Worm (Caenorhabditis elegans) whole organism, young adult: Measurements from ENCODE around the gene rps-14.

Source experiments
- B0336.3 ChIP-seq: fragments of 200-800 bp; sonication (Bioruptor generic); IDR thresholded peaks from 2 replicates; pipeline ENCODE4 v1.3.6; 2022; ENCODE audit warnings: missing genetic modification characterization, missing compliant biosample characterization
- F22D6.2 ChIP-seq: sonication (generic microtip); optimal IDR thresholded peaks from 2 replicates; lab custom pipeline; 2016; ENCODE audit warnings: mild to moderate bottlenecking, missing genetic modification characterization, missing compliant biosample characterization
- F52B5.7 ChIP-seq: sonication (generic microtip); optimal IDR thresholded peaks from 2 replicates; lab custom pipeline; 2016; ENCODE audit warnings: mild to moderate bottlenecking, missing genetic modification characterization, missing compliant biosample characterization
- ZK185.1 ChIP-seq: sonication (generic microtip); optimal IDR thresholded peaks from 2 replicates; lab custom pipeline; 2016; ENCODE audit warnings: mild to moderate bottlenecking, missing genetic modification characterization, missing compliant biosample characterization; ENCODE audit not compliant: poor library complexity, severe bottlenecking
- ama-1 ChIP-seq, 3 experiments: fragments of 150-350 bp in 1 of 3; sonication (generic microtip) in 2 of 3; optimal IDR thresholded peaks; 2 replicates each; lab custom pipeline; 2014 to 2018; ENCODE audit warnings: missing biosample characterization in 2 of 3, missing genetic modification characterization in 2 of 3, missing genetic modification reagents in 2 of 3
- aptf-3 ChIP-seq: fragments of 200-800 bp; sonication (Bioruptor generic); IDR thresholded peaks from 2 replicates; pipeline ENCODE4 v1.3.6; 2022; ENCODE audit warnings: missing genetic modification characterization, missing compliant biosample characterization
- attf-6 ChIP-seq: fragments of 200-800 bp; sonication (Bioruptor generic); IDR thresholded peaks from 2 replicates; pipeline ENCODE4 v1.3.6; 2022; ENCODE audit warnings: missing genetic modification reagents, missing genetic modification characterization, missing compliant biosample characterization
- cebp-1 ChIP-seq, 2 experiments: fragments of 200-800 bp in 1 of 2; sonication (Bioruptor generic) in 1 of 2; sonication (generic microtip) in 1 of 2; IDR thresholded peaks in 1 of 2; optimal IDR thresholded peaks in 1 of 2; 2 replicates each; pipeline versions ENCODE4 v1.3.6 to Lab custom; 2017 to 2022; ENCODE audit warnings: missing compliant biosample characterization in 2 of 2, missing genetic modification characterization in 2 of 2, mild to moderate bottlenecking in 1 of 2, missing genetic modification reagents in 1 of 2, moderate library complexity in 1 of 2
- cebp-2 ChIP-seq: fragments of 200-800 bp; sonication (Bioruptor generic); IDR thresholded peaks from 2 replicates; pipeline ENCODE4 v1.3.6; 2022; ENCODE audit warnings: missing genetic modification characterization, missing compliant biosample characterization
- ceh-58 ChIP-seq: fragments of 200-800 bp; sonication (Bioruptor generic); IDR thresholded peaks from 2 replicates; pipeline ENCODE4 v1.3.6; 2022; ENCODE audit warnings: missing genetic modification characterization, missing compliant biosample characterization
- dox-1 ChIP-seq: fragments of 200-800 bp; sonication (Bioruptor generic); IDR thresholded peaks from 2 replicates; pipeline ENCODE4 v1.3.6; 2022; ENCODE audit warnings: missing genetic modification reagents, missing genetic modification characterization, missing compliant biosample characterization
- efl-1 ChIP-seq: fragments of 150-350 bp; optimal IDR thresholded peaks from 2 replicates; lab custom pipeline; 2014; ENCODE audit warnings: missing biosample characterization, missing genetic modification reagents, missing genetic modification characterization
- egl-18 ChIP-seq: fragments of 200-800 bp; sonication (Bioruptor generic); IDR thresholded peaks from 2 replicates; pipeline ENCODE4 v1.3.6; 2022; ENCODE audit warnings: missing genetic modification reagents, missing genetic modification characterization, missing compliant biosample characterization
- ekl-4 ChIP-seq: fragments of 200-800 bp; sonication (Bioruptor generic); IDR thresholded peaks from 2 replicates; pipeline ENCODE4 v1.3.6; 2022; ENCODE audit warnings: missing genetic modification reagents, missing genetic modification characterization, missing compliant biosample characterization
- hmg-1.2 ChIP-seq: fragments of 200-800 bp; sonication (Bioruptor generic); IDR thresholded peaks from 2 replicates; pipeline ENCODE4 v1.3.6; 2022; ENCODE audit warnings: missing genetic modification reagents, missing genetic modification characterization, missing compliant biosample characterization
- hsf-1 ChIP-seq: fragments of 200-800 bp; sonication (Bioruptor generic); IDR thresholded peaks from 2 replicates; pipeline ENCODE4 v1.3.6; 2022; ENCODE audit warnings: missing genetic modification reagents, missing genetic modification characterization, missing compliant biosample characterization
- let-607 ChIP-seq, 2 experiments: fragments of 200-800 bp in 1 of 2; sonication (Bioruptor generic) in 1 of 2; sonication (generic microtip) in 1 of 2; optimal IDR thresholded peaks; 2 replicates each; lab custom pipeline; 2016 to 2018; ENCODE audit warnings: mild to moderate bottlenecking in 2 of 2, missing compliant biosample characterization in 2 of 2, missing genetic modification characterization in 2 of 2, moderate library complexity in 2 of 2, missing genotype in 1 of 2
- lin-26 ChIP-seq: fragments of 200-800 bp; sonication (Bioruptor generic); IDR thresholded peaks from 2 replicates; pipeline ENCODE4 v1.3.6; 2022; ENCODE audit warnings: missing genetic modification reagents, missing genetic modification characterization, missing compliant biosample characterization
- lsy-27 ChIP-seq: sonication (generic microtip); optimal IDR thresholded peaks from 2 replicates; lab custom pipeline; 2017; ENCODE audit warnings: missing genetic modification characterization, mild to moderate bottlenecking, missing compliant biosample characterization, antibody characterized with exemption, missing genotype, borderline replicate concordance; ENCODE audit not compliant: insufficient read depth
- madf-3 ChIP-seq: fragments of 200-800 bp; sonication (Bioruptor generic); IDR thresholded peaks from 2 replicates; pipeline ENCODE4 v1.3.6; 2022; ENCODE audit warnings: missing genetic modification reagents, missing genetic modification characterization, missing compliant biosample characterization
- madf-6 ChIP-seq: fragments of 200-800 bp; sonication (Bioruptor generic); IDR thresholded peaks from 2 replicates; pipeline ENCODE4 v1.3.6; 2022; ENCODE audit warnings: missing genetic modification reagents, missing genetic modification characterization, missing compliant biosample characterization
- mcd-1 ChIP-seq: fragments of 200-800 bp; sonication (Bioruptor generic); IDR thresholded peaks from 2 replicates; pipeline ENCODE4 v1.3.6; 2022; ENCODE audit warnings: missing genetic modification reagents, missing genetic modification characterization, missing compliant biosample characterization
- nfya-1 ChIP-seq: sonication (generic microtip); optimal IDR thresholded peaks from 2 replicates; lab custom pipeline; 2017; ENCODE audit warnings: antibody characterized with exemption, missing compliant biosample characterization, missing genetic modification characterization, borderline replicate concordance; ENCODE audit not compliant: insufficient read depth
- nfya-2 ChIP-seq: fragments of 200-800 bp; sonication (Bioruptor generic); IDR thresholded peaks from 2 replicates; pipeline ENCODE4 v1.3.6; 2022; ENCODE audit warnings: missing genetic modification reagents, missing genetic modification characterization, missing compliant biosample characterization
- nfyb-1 ChIP-seq: fragments of 200-800 bp; sonication (Bioruptor generic); IDR thresholded peaks from 2 replicates; pipeline ENCODE4 v1.3.6; 2022; ENCODE audit warnings: missing genetic modification reagents, missing genetic modification characterization, missing compliant biosample characterization
- nhr-120 ChIP-seq: fragments of 200-800 bp; sonication (Bioruptor generic); IDR thresholded peaks from 2 replicates; pipeline ENCODE4 v1.3.6; 2022; ENCODE audit warnings: missing genetic modification characterization, missing compliant biosample characterization
- nhr-80 ChIP-seq: sonication (generic microtip); optimal IDR thresholded peaks from 2 replicates; lab custom pipeline; 2016; ENCODE audit warnings: missing genetic modification characterization, missing compliant biosample characterization
- repo-1 ChIP-seq: sonication (generic microtip); optimal IDR thresholded peaks from 2 replicates; lab custom pipeline; 2017; ENCODE audit warnings: mild to moderate bottlenecking, missing genetic modification characterization, missing compliant biosample characterization
- tbx-9 ChIP-seq: sonication (generic microtip); optimal IDR thresholded peaks from 2 replicates; lab custom pipeline; 2016; ENCODE audit warnings: borderline replicate concordance, missing genetic modification characterization, inconsistent platforms, missing compliant biosample characterization
- xnd-1 ChIP-seq: sonication (generic microtip); optimal IDR thresholded peaks from 2 replicates; lab custom pipeline; 2016; ENCODE audit warnings: missing genotype, missing genetic modification reagents, missing genetic modification characterization, missing compliant biosample characterization
- ztf-25 ChIP-seq: fragments of 200-800 bp; sonication (Bioruptor generic); IDR thresholded peaks from 2 replicates; pipeline ENCODE4 v1.3.6; 2022; ENCODE audit warnings: missing genetic modification reagents, missing genetic modification characterization, missing compliant biosample characterization
- ztf-6 ChIP-seq: fragments of 200-800 bp; sonication (Bioruptor generic); IDR thresholded peaks from 2 replicates; pipeline ENCODE4 v1.3.6; 2022; ENCODE audit warnings: missing genetic modification reagents, missing genetic modification characterization, missing compliant biosample characterization

rps-14 gene

ce11 chrIII:7189581-7190128, 10.3 kb upstream of the rps-14 start, which contains the start of gene rps-21 (continued):
- TF ChIP-seq ztf-6: no peak
- no peak for TF ChIP-seq nfya-1 (tag; lab: Kevin White, UChicago)
- TF ChIP-seq F52B5.7 (tag; lab: Kevin White, UChicago): no peak
- TF ChIP-seq lsy-27 (tag; lab: Kevin White, UChicago): no peak
- TF ChIP-seq, all 124 proteins: peak for 34

- TF ChIP-seq hmg-1.2 (GFP tag; lab: Robert Waterston, UW) (peak; percentile 15; the same call in 1 of the 2 replicates), cebp-2 (GFP tag; lab: Robert Waterston, UW) (0 out of 2 replicates have a peak, but pooled peaks have one; percentile 63), cebp-1 (GFP tag; IDR thresholded peaks at IDR 0.05; lab: Robert Waterston, UW) (no peak), cebp-1 (tag; optimal IDR thresholded peaks at IDR 0.05; lab: Kevin White, UChicago) (peak; percentile 19), hsf-1 (GFP tag; lab: Robert Waterston, UW) (peak; percentile 48; the same call in 1 of the 2 replicates), ceh-58 (no peak), nfya-2 (no peak), nhr-80 (tag; lab: Kevin White, UChicago) (peak; percentile 72), lin-26 (GFP tag; lab: Robert Waterston, UW) (0 out of 2 replicates have a peak, but pooled peaks have one; percentile 29), ZK185.1 (tag; lab: Kevin White, UChicago) (peak; percentile 25), let-607 (tag; optimal IDR thresholded peaks at IDR 0.05; lab: Kevin White, UChicago) (peak in 1 of 2 experiments; percentile 24), repo-1 (peak; percentile 47), B0336.3 (GFP tag; lab: Robert Waterston, UW) (peak; percentile 62), madf-3 (GFP tag; lab: Robert Waterston, UW) (0 out of 2 replicates have a peak, but pooled peaks have one; percentile 19), aptf-3 (GFP tag; lab: Robert Waterston, UW) (0 out of 2 replicates have a peak, but pooled peaks have one; percentile 17), xnd-1 (no peak), nhr-120 (GFP tag; lab: Robert Waterston, UW) (no peak), dox-1 (peak; percentile 51), egl-18 (GFP tag; lab: Robert Waterston, UW) (no peak), ztf-25 (0 out of 2 replicates have a peak, but pooled peaks have one; percentile 22), efl-1 (GFP tag; lab: Kevin White, UChicago) (no peak), mcd-1 (GFP tag; lab: Robert Waterston, UW) (0 out of 2 replicates have a peak, but pooled peaks have one; percentile 6), nfyb-1 (GFP tag; lab: Robert Waterston, UW) (0 out of 2 replicates have a peak, but pooled peaks have one; percentile 8), ama-1 (optimal IDR thresholded peaks at IDR 0.05; lab: Kevin White, UChicago) (no peak), ama-1 (GFP tag; optimal IDR thresholded peaks at IDR 0.05; lab: Kevin White, UChicago) (peak in 1 of 2 experiments; percentile 25), attf-6 (GFP tag; lab: Robert Waterston, UW) (no peak), madf-6 (peak; percentile 43; the same call in 1 of the 2 replicates), tbx-9 (tag; lab: Kevin White, UChicago) (no peak), ekl-4 (GFP tag; lab: Robert Waterston, UW) (no peak)
These were observed 9.1 kb upstream of the rps-14 start, which contains the start of the genes F37C12.21 and F37C12.10 for ce11 chrIII:7188300-7189052. TSS of gene F37C12.21 (plus strand) at chrIII:7188357. TSS of gene F37C12.10 (minus strand) at chrIII:7188384.

- TF ChIP-seq F22D6.2 (tag; lab: Kevin White, UChicago) (no peak), nfya-1 (tag; lab: Kevin White, UChicago) (no peak)
- TF ChIP-seq, all 124 proteins: peak for 0
These were observed 6.1 kb upstream of the rps-14 start, which contains the start of gene F37C12.14 for ce11 chrIII:7185473-7185872. TSS of gene F37C12.14 (minus strand) at chrIII:7185573.
